Fruit fly (Drosophila melanogaster) whole organism, embryonic: ENCODE data around the gene dati.
A peak's percentile ranks its signal among the peaks of the same experiment; 100 is the strongest.

ENCODE experiments used
- B-H2 ChIP-seq: fragments of 200-800 bp; sonication (Bioruptor generic); optimal IDR thresholded peaks from 2 replicates; lab custom pipeline; 2018; ENCODE audit warnings: missing biosample characterization, mild to moderate bottlenecking, missing genetic modification characterization
- Bteb2 ChIP-seq: fragments of 200-800 bp; sonication (Bioruptor generic); optimal IDR thresholded peaks from 2 replicates; lab custom pipeline; 2016; ENCODE audit warnings: missing biosample characterization, missing genetic modification characterization
- CG11398 ChIP-seq: fragments of 200-800 bp; sonication (Bioruptor generic); optimal IDR thresholded peaks from 2 replicates; lab custom pipeline; 2016; ENCODE audit warnings: missing biosample characterization, missing genetic modification characterization
- CG11695 ChIP-seq: fragments of 200-800 bp; sonication (Bioruptor generic); IDR thresholded peaks from 3 replicates; pipeline ENCODE4 v1.3.6; 2022; ENCODE audit warnings: missing biosample characterization, missing genetic modification characterization
- CG12104 ChIP-seq: fragments of 200-800 bp; sonication (Bioruptor generic); optimal IDR thresholded peaks from 3 replicates; lab custom pipeline; 2016; ENCODE audit warnings: missing biosample characterization, missing genetic modification characterization
- CG14860 ChIP-seq: fragments of 200-800 bp; sonication (Bioruptor generic); IDR thresholded peaks from 3 replicates; pipeline ENCODE4 v1.3.6; 2022; ENCODE audit warnings: missing biosample characterization, missing genetic modification characterization; ENCODE audit not compliant: partially characterized antibody
- CG18599 ChIP-seq: fragments of 200-800 bp; sonication (Bioruptor generic); optimal IDR thresholded peaks from 3 replicates; lab custom pipeline; 2017; ENCODE audit warnings: missing biosample characterization, missing genetic modification characterization, mild to moderate bottlenecking, moderate library complexity, missing genetic modification reagents
- CG2712 ChIP-seq: fragments of 200-800 bp; optimal IDR thresholded peaks from 3 replicates; lab custom pipeline; 2019; ENCODE audit warnings: missing biosample characterization, mild to moderate bottlenecking, missing genetic modification characterization, moderate library complexity
- CG2875 ChIP-seq: fragments of 200-800 bp; sonication (Bioruptor generic); optimal IDR thresholded peaks from 2 replicates; lab custom pipeline; 2017; ENCODE audit warnings: missing biosample characterization, mild to moderate bottlenecking, missing genetic modification characterization, missing genetic modification reagents
- CG31441 ChIP-seq: fragments of 200-800 bp; sonication (Bioruptor generic); IDR thresholded peaks from 2 replicates; pipeline ENCODE4 v1.3.6; 2022; ENCODE audit warnings: missing biosample characterization, missing genetic modification characterization
- CG3281 ChIP-seq: fragments of 200-800 bp; sonication (Bioruptor generic); optimal IDR thresholded peaks from 3 replicates; lab custom pipeline; 2017; ENCODE audit warnings: missing biosample characterization, mild to moderate bottlenecking, missing genetic modification characterization
- CG33557 ChIP-seq: fragments of 200-800 bp; sonication (Bioruptor generic); optimal IDR thresholded peaks from 2 replicates; lab custom pipeline; 2019; ENCODE audit warnings: missing biosample characterization, mild to moderate bottlenecking, missing genetic modification characterization, moderate library complexity
- CG3407 ChIP-seq: fragments of 200-800 bp; sonication (Bioruptor generic); optimal IDR thresholded peaks from 2 replicates; lab custom pipeline; 2018; ENCODE audit warnings: missing biosample characterization, mild to moderate bottlenecking, missing genetic modification characterization
- CG34376 ChIP-seq: fragments of 200-800 bp; sonication (Bioruptor generic); optimal IDR thresholded peaks from 2 replicates; lab custom pipeline; 2018; ENCODE audit warnings: missing biosample characterization, mild to moderate bottlenecking, missing genetic modification characterization
- CG6791 ChIP-seq: fragments of 200-800 bp; sonication (Bioruptor generic); IDR thresholded peaks from 3 replicates; pipeline ENCODE4 v1.3.6; 2022; ENCODE audit warnings: missing biosample characterization, missing genetic modification characterization; ENCODE audit not compliant: partially characterized antibody
- CG7556 ChIP-seq: fragments of 200-800 bp; sonication (Bioruptor generic); optimal IDR thresholded peaks from 2 replicates; lab custom pipeline; 2017; ENCODE audit warnings: missing biosample characterization, mild to moderate bottlenecking, missing genetic modification characterization
- CG7928 ChIP-seq: fragments of 200-800 bp; sonication (Bioruptor generic); optimal IDR thresholded peaks from 2 replicates; lab custom pipeline; 2017; ENCODE audit warnings: missing biosample characterization, mild to moderate bottlenecking, missing genetic modification characterization
- CG7963 ChIP-seq: fragments of 200-800 bp; sonication (Bioruptor generic); IDR thresholded peaks from 3 replicates; pipeline ENCODE4 v1.3.6; 2022; ENCODE audit warnings: missing biosample characterization, missing genetic modification characterization; ENCODE audit not compliant: partially characterized antibody
- CG8089 ChIP-seq: fragments of 200-800 bp; sonication (Bioruptor generic); optimal IDR thresholded peaks from 3 replicates; lab custom pipeline; 2016; ENCODE audit warnings: missing biosample characterization, missing genetic modification characterization
- CG9215 ChIP-seq: fragments of 200-800 bp; sonication (Bioruptor generic); IDR thresholded peaks from 2 replicates; pipeline ENCODE4 v1.3.6; 2022; ENCODE audit warnings: missing biosample characterization, missing genetic modification characterization
- CG9876 ChIP-seq: fragments of 200-800 bp; sonication (Bioruptor generic); optimal IDR thresholded peaks from 2 replicates; lab custom pipeline; 2016; ENCODE audit warnings: missing biosample characterization, missing genetic modification characterization
- Deaf1 ChIP-seq: fragments of 200-800 bp; optimal IDR thresholded peaks from 3 replicates; lab custom pipeline; 2019; ENCODE audit warnings: missing biosample characterization, mild to moderate bottlenecking, missing genetic modification characterization, moderate library complexity
- Ets65A ChIP-seq: fragments of 200-800 bp; sonication (Bioruptor generic); peaks from one replicate; lab custom pipeline; 2016; ENCODE audit warnings: missing biosample characterization, missing genetic modification characterization
- Gsc ChIP-seq: fragments of 200-800 bp; sonication (Bioruptor generic); IDR thresholded peaks from 2 replicates; pipeline ENCODE4 v1.3.6; 2022; ENCODE audit warnings: missing biosample characterization, missing genetic modification characterization
- HHEX ChIP-seq: fragments of 200-800 bp; sonication (Bioruptor generic); optimal IDR thresholded peaks from 3 replicates; lab custom pipeline; 2017; ENCODE audit warnings: missing biosample characterization, mild to moderate bottlenecking, missing genetic modification characterization, missing genetic modification reagents
- HLH4C ChIP-seq: fragments of 200-800 bp; sonication (Bioruptor generic); IDR thresholded peaks from 3 replicates; pipeline ENCODE4 v1.3.6; 2022; ENCODE audit warnings: missing biosample characterization, missing genetic modification characterization; ENCODE audit not compliant: partially characterized antibody
- Med ChIP-seq: fragments of 200-800 bp; sonication (Bioruptor generic); peaks from one replicate; lab custom pipeline; 2016; ENCODE audit warnings: missing biosample characterization, missing genetic modification characterization, mild to moderate bottlenecking, inconsistent platforms, moderate library complexity
- Poxn ChIP-seq: fragments of 200-800 bp; sonication (Bioruptor generic); IDR thresholded peaks from 2 replicates; pipeline ENCODE4 v1.3.6; 2022; ENCODE audit warnings: missing biosample characterization, missing genetic modification characterization
- Sry-δ ChIP-seq: fragments of 200-800 bp; sonication (Bioruptor generic); optimal IDR thresholded peaks from 2 replicates; lab custom pipeline; 2016; ENCODE audit warnings: missing biosample characterization, missing genetic modification characterization
- ash1 ChIP-seq: fragments of 200-800 bp; sonication (Bioruptor generic); optimal IDR thresholded peaks from 2 replicates; lab custom pipeline; 2018; ENCODE audit warnings: missing biosample characterization, mild to moderate bottlenecking, missing genetic modification characterization
- bbx ChIP-seq: fragments of 200-800 bp; sonication (Bioruptor generic); IDR thresholded peaks from 2 replicates; pipeline ENCODE4 v1.3.6; 2022; ENCODE audit warnings: missing biosample characterization, missing genetic modification characterization; ENCODE audit not compliant: partially characterized antibody
- crp ChIP-seq, 2 experiments: fragments of 200-800 bp; sonication (Bioruptor generic); optimal IDR thresholded peaks; 2 replicates in 1 of 2; 3 replicates in 1 of 2; lab custom pipeline; 2017; ENCODE audit warnings: missing biosample characterization in 2 of 2, missing genetic modification characterization in 2 of 2, mild to moderate bottlenecking in 1 of 2, moderate library complexity in 1 of 2
- disco-r ChIP-seq: fragments of 200-800 bp; sonication (Bioruptor generic); optimal IDR thresholded peaks from 2 replicates; lab custom pipeline; 2016; ENCODE audit warnings: missing biosample characterization, missing genetic modification characterization
- dmrt11E ChIP-seq: fragments of 200-800 bp; sonication (Bioruptor generic); optimal IDR thresholded peaks from 3 replicates; lab custom pipeline; 2018; ENCODE audit warnings: missing biosample characterization, mild to moderate bottlenecking, missing genetic modification characterization, moderate library complexity
- dmrt99B ChIP-seq: fragments of 200-800 bp; sonication (Bioruptor generic); optimal IDR thresholded peaks from 2 replicates; lab custom pipeline; 2018; ENCODE audit warnings: missing biosample characterization, mild to moderate bottlenecking, missing genetic modification characterization, moderate library complexity
- eve ChIP-seq, 2 experiments: fragments of >200 bp; optimal IDR thresholded peaks; 2 replicates each; lab custom pipeline; 2017; ENCODE audit warnings: missing biosample characterization in 2 of 2, missing genetic modification characterization in 2 of 2
- gem ChIP-seq: fragments of 200-800 bp; sonication (Bioruptor generic); optimal IDR thresholded peaks from 2 replicates; lab custom pipeline; 2019; ENCODE audit warnings: missing biosample characterization, mild to moderate bottlenecking, missing genetic modification characterization, moderate library complexity
- grau ChIP-seq: fragments of 200-800 bp; optimal IDR thresholded peaks from 3 replicates; lab custom pipeline; 2019; ENCODE audit warnings: missing biosample characterization, mild to moderate bottlenecking, missing genetic modification characterization, moderate library complexity
- gro ChIP-seq: fragments of 200-800 bp; sonication (Bioruptor generic); optimal IDR thresholded peaks from 2 replicates; lab custom pipeline; 2016; ENCODE audit warnings: missing biosample characterization, missing genetic modification characterization
- lola ChIP-seq, 3 experiments: fragments of >200 bp in 2 of 3; fragments of 200-800 bp in 1 of 3; sonication (Bioruptor generic) in 1 of 3; optimal IDR thresholded peaks; 2 replicates each; lab custom pipeline; 2017 to 2019; ENCODE audit warnings: missing biosample characterization in 3 of 3, missing genetic modification characterization in 3 of 3, mild to moderate bottlenecking in 1 of 3, moderate library complexity in 1 of 3
- mam ChIP-seq: fragments of 200-800 bp; sonication (Bioruptor generic); optimal IDR thresholded peaks from 3 replicates; lab custom pipeline; 2016; ENCODE audit warnings: missing biosample characterization, missing genetic modification characterization
- mld ChIP-seq: fragments of 200-800 bp; sonication (Bioruptor generic); IDR thresholded peaks from 3 replicates; pipeline ENCODE4 v1.3.6; 2022; ENCODE audit warnings: missing biosample characterization, missing genetic modification characterization; ENCODE audit not compliant: partially characterized antibody
- pan ChIP-seq, 4 experiments: fragments of >200 bp in 3 of 4; fragments of 200-800 bp in 1 of 4; sonication (Bioruptor generic) in 1 of 4; optimal IDR thresholded peaks in 3 of 4; IDR thresholded peaks in 1 of 4; 2 replicates each; pipeline versions ENCODE4 v1.3.6 to Lab custom; 2017 to 2022; ENCODE audit warnings: missing biosample characterization in 2 of 4, missing genetic modification characterization in 2 of 4, mixed read lengths in 1 of 4
- pfk ChIP-seq: fragments of 200-800 bp; sonication (Bioruptor generic); optimal IDR thresholded peaks from 2 replicates; lab custom pipeline; 2018; ENCODE audit warnings: missing biosample characterization, mild to moderate bottlenecking, missing genetic modification characterization, moderate library complexity
- pros ChIP-seq: fragments of 200-800 bp; sonication (Bioruptor generic); optimal IDR thresholded peaks from 3 replicates; lab custom pipeline; 2019; ENCODE audit warnings: missing biosample characterization, mild to moderate bottlenecking, missing genetic modification characterization, moderate library complexity
- pum ChIP-seq: fragments of 200-800 bp; sonication (Bioruptor generic); optimal IDR thresholded peaks from 2 replicates; lab custom pipeline; 2016; ENCODE audit warnings: missing biosample characterization, missing genetic modification characterization

The dati gene

dm6 chr4:395869-396568, 614 bp upstream of the dati start (continued):
- TF ChIP-seq lola (GFP tag; optimal IDR thresholded peaks at IDR 0.05; lab: Kevin White, UChicago) = peak in 1 of 3 experiments; percentile 3
- TF ChIP-seq pum (GFP tag; lab: Kevin White, UChicago) = no peak
- TF ChIP-seq CG34376 = no peak
- TF ChIP-seq gem = no peak
- no peak for TF ChIP-seq CG18599 (GFP tag; lab: Kevin White, UChicago)
- no peak for TF ChIP-seq CG33557 (GFP tag; lab: Kevin White, UChicago)
- peak; percentile 53 for TF ChIP-seq pros (GFP tag; lab: Kevin White, UChicago)
- peak; percentile 11 for TF ChIP-seq CG2712 (tag; lab: Kevin White, UChicago)
- peak; percentile 2 for TF ChIP-seq Deaf1 (tag; lab: Kevin White, UChicago)
- no peak for TF ChIP-seq CG8089 (GFP tag; lab: Kevin White, UChicago)
- TF ChIP-seq dmrt11E (tag; lab: Kevin White, UChicago) = peak; percentile 25

dm6 chr4:394455-394854, 950 bp downstream of the dati start:
- TF ChIP-seq CG31441 (GFP tag; lab: Robert Waterston, UW) (no peak), CG2875 (GFP tag; lab: Kevin White, UChicago) (no peak), CG6791 (GFP tag; lab: Robert Waterston, UW) (0 out of 3 replicates have a peak, but pooled peaks have one; percentile 53), Bteb2 (no peak), gro (GFP tag; lab: Kevin White, UChicago) (no peak), CG9876 (no peak), CG3407 (no peak), CG7556 (no peak), CG7963 (GFP tag; lab: Robert Waterston, UW) (peak; percentile 47; the same call in 1 of the 3 replicates), CG11695 (GFP tag; lab: Robert Waterston, UW) (no peak), Ets65A (GFP tag; lab: Kevin White, UChicago) (no peak), mam (GFP tag; lab: Kevin White, UChicago) (no peak), CG9215 (GFP tag; lab: Robert Waterston, UW) (no peak), bbx (GFP tag; lab: Robert Waterston, UW) (peak; percentile 24; the same call in 1 of the 2 replicates), Sry-δ (GFP tag; lab: Kevin White, UChicago) (no peak), pfk (GFP tag; lab: Kevin White, UChicago) (no peak), crp (GFP tag; optimal IDR thresholded peaks at IDR 0.05; lab: Kevin White, UChicago) (no peak), dmrt99B (no peak), grau (no peak), ash1 (GFP tag; lab: Kevin White, UChicago) (no peak), HLH4C (peak; percentile 17; the same call in 1 of the 3 replicates), pan (optimal IDR thresholded peaks at IDR 0.05; lab: Kevin White, UChicago) (no peak), pan (GFP tag; optimal IDR thresholded peaks at IDR 0.05 in 1 of 2, IDR thresholded peaks at IDR 0.05 in 1 of 2) (no peak), Poxn (GFP tag; lab: Robert Waterston, UW) (no peak), eve (GFP tag; optimal IDR thresholded peaks at IDR 0.05; lab: Kevin White, UChicago) (no peak), Med (GFP tag; lab: Kevin White, UChicago) (no peak), disco-r (GFP tag; lab: Kevin White, UChicago) (no peak), CG7928 (GFP tag; lab: Kevin White, UChicago) (no peak), mld (0 out of 3 replicates have a peak, but pooled peaks have one; percentile 16), CG14860 (peak; percentile 19; the same call in 1 of the 3 replicates), Gsc (no peak), CG3281 (GFP tag; lab: Kevin White, UChicago) (no peak), CG12104 (GFP tag; lab: Kevin White, UChicago) (no peak), HHEX (no peak), B-H2 (GFP tag; lab: Kevin White, UChicago) (no peak), CG11398 (GFP tag; lab: Kevin White, UChicago) (no peak)
